Fruit fly (Drosophila melanogaster): ENCODE measurements around the gene CG45486.

DNA sequence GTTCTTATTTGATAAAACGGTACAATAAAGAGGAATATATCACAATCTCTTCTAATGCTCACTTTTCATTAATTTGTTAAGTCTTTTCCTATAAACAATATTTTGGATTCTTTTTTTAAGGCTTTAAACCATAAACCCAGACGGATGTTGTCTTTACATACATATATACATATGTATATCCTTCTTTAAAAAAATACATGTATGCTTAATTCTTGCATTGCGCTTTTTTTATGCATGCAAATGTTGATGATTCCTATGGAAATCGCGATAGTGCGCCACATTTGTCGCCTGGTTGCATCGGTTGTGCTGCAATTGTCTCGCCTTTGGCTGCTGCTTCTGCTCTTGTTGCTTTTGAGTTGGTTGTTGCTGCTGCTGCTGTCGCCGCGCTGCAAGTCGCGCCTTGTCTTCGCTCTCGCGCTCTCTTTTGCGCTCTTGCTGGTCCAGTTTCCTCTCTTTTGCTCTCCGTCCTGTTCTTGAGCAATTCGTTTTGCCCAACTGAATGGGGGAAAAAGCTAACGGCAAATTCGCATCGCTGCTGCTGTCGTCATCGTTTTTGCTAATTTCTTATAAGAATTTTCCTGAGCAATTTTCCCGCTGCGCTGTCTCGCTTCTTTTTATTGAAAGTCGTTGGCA, 33.0 kb downstream of the CG45486 start:
- TF ChIP-seq h (optimal IDR thresholded peaks at IDR 0.05) (no peak), insv (optimal IDR thresholded peaks at IDR 0.05) (no peak), psq (optimal IDR thresholded peaks at IDR 0.05) (no peak)

Data from Kc167 (cell line).